Worm (Caenorhabditis elegans) whole organism, midembryonic: ENCODE data around the gene F10G2.7.

Source experiments
- T22C8.4 ChIP-seq: fragments of 200-800 bp; sonication (Bioruptor generic); IDR thresholded peaks from 2 replicates; pipeline ENCODE4 v1.3.6; 2022; ENCODE audit warnings: missing genetic modification characterization, missing compliant biosample characterization
- cog-1 ChIP-seq: sonication (generic microtip); optimal IDR thresholded peaks from 2 replicates; lab custom pipeline; 2016; ENCODE audit warnings: missing genetic modification characterization, missing compliant biosample characterization
- flt-1 ChIP-seq: fragments of 200-800 bp; sonication (Bioruptor generic); IDR thresholded peaks from 2 replicates; pipeline ENCODE4 v1.3.6; 2022; ENCODE audit warnings: missing genetic modification characterization, missing compliant biosample characterization
- klf-2 ChIP-seq: fragments of 200-800 bp; sonication (Bioruptor generic); conservative IDR thresholded peaks from 2 replicates; pipeline ENCODE4 v1.3.6; 2022; ENCODE audit warnings: missing genetic modification reagents, missing genetic modification characterization, missing compliant biosample characterization
- med-1 ChIP-seq: sonication (generic microtip); optimal IDR thresholded peaks from 2 replicates; lab custom pipeline; 2017; ENCODE audit warnings: missing genetic modification characterization, mild to moderate bottlenecking, missing compliant biosample characterization, antibody characterized with exemption, missing genetic modification reagents; ENCODE audit not compliant: insufficient read depth
- tab-1 ChIP-seq: fragments of 200-800 bp; sonication (Bioruptor generic); IDR thresholded peaks from 2 replicates; pipeline ENCODE4 v1.3.6; 2022; ENCODE audit warnings: missing genetic modification characterization, missing compliant biosample characterization
- ztf-23 ChIP-seq: fragments of 200-800 bp; sonication (Bioruptor generic); IDR thresholded peaks from 2 replicates; pipeline ENCODE4 v1.3.6; 2022; ENCODE audit warnings: missing genetic modification reagents, missing genetic modification characterization, missing compliant biosample characterization
- ztf-29 ChIP-seq: fragments of 200-800 bp; sonication (Bioruptor generic); IDR thresholded peaks from 2 replicates; pipeline ENCODE4 v1.3.6; 2022; ENCODE audit warnings: missing genetic modification reagents, missing genetic modification characterization, missing compliant biosample characterization

- no peak for TF ChIP-seq ztf-29 (GFP tag; lab: Robert Waterston, UW)
- no peak for TF ChIP-seq cog-1 (tag; lab: Kevin White, UChicago)
- TF ChIP-seq tab-1 = no peak
- no peak for TF ChIP-seq med-1
- no peak for TF ChIP-seq ztf-23 (GFP tag; lab: Robert Waterston, UW)
- no peak for TF ChIP-seq klf-2
- TF ChIP-seq T22C8.4 (GFP tag; lab: Robert Waterston, UW) = no peak
- no peak for TF ChIP-seq flt-1
Measured at ce11 chrV:7341942-7342341, 4.8 kb upstream of the F10G2.7 start, which contains the start of the genes nhr-263 and nhr-148.
